Worm (Caenorhabditis elegans): Measurements from ENCODE around the gene ztf-20.

Gene ztf-20

DNA sequence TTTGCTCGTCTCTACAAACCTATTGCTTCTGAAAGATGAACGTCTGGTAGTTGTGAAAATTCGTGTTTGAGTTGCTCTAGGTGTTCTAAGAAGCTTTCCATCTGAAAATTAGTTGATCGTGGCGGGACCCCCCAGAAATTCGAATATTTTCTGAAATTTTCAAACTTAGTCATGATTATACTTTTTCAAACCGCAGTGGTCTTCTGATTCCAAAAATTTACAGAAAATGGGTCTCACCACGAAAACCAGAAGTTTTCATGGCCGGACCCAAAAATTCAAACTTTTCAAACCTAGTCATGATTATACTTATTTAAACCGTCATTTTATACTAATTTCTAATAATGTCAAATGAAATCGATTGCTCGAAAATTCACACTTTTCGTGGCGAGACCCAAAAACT, at the start of gene ztf-20:
Gene ztf-20, minus strand, starts transcription at position 101 of the 400 bp plus-strand sequence.
- TF ChIP-seq aly-1 (tag; optimal IDR thresholded peaks at IDR 0.05) (no peak), ama-1 (optimal IDR thresholded peaks at IDR 0.05) (no peak)

DNA sequence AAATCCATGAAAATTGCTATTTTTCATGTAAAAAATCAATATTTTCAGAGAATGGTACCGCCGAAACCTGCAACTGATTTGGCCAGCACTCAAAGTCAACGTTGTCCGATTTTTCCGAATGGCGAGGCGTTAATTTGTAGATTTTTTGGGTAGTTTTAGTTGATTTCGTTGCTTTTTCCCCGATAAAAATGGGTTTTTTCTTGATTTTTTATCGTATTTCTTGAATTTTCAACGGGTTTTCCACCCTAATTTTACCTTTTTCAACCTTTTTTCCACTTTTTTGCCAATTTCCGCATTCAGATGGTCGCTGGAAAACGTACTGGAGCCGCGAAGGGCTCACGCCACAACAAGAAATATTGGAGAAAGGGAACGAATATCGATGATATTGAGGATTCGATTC, 41.7 kb upstream of the ztf-20 start, which contains the start of gene Y39B6A.33:
Gene Y39B6A.33, plus strand, starts transcription at position 301 of the 400 bp plus-strand sequence.
- TF ChIP-seq flt-1 (GFP tag; IDR thresholded peaks at IDR 0.05) (no peak), hnd-1 (tag; optimal IDR thresholded peaks at IDR 0.05) (no peak), tra-4 (tag; optimal IDR thresholded peaks at IDR 0.05) (no peak)

DNA sequence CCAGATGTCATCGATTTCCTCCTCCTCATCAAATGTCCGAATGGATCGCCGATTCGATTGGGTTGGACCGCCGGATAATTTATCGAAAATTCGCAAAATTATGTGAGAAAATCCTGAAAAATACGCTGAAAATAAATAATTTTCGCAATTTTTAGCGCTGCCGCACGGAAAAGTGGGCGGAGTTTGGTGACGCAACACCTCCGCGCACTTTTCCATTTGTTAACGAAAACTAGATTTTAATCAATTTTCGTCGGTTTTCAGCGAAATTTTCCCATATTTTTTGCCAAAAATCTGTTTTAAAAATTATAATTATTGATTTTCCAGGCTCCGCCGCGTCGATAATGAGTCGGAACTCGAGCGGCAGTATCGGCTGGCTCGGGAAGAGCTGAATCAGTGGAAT, 41.0 kb upstream of the ztf-20 start, which contains the start of gene Y39B6A.34:
Gene Y39B6A.34, plus strand, starts transcription at position 3 of the 400 bp plus-strand sequence.
- TF ChIP-seq pes-1 (GFP tag; IDR thresholded peaks at IDR 0.05) (peak; percentile 59; the same call in 1 of the 2 replicates), tbx-37 (GFP tag; conservative IDR thresholded peaks at IDR 0.05) (no peak)

DNA sequence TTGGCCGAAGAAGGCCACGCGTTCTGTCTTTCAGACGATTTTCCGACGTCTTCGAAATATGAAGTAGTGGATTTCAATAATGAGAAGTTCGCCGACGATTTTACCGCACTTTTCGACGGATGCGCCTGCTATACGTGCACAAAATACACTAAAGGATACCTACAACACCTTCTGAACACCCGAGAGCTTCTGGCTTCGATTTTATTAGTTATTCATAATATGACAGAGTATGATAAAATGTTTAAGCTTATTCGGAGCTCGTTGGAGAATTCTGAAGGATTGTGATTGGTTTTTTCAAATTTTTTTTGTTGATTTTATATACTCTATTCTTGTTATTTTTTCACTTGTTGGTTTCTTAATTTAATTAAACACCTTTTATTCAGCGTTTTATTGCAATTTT, 40.6 kb upstream of the ztf-20 start:
- TF ChIP-seq ceh-13 (GFP tag; optimal IDR thresholded peaks at IDR 0.05) (no peak), ama-1 (optimal IDR thresholded peaks at IDR 0.05) (no peak), aly-1 (tag; optimal IDR thresholded peaks at IDR 0.05) (no peak)

DNA sequence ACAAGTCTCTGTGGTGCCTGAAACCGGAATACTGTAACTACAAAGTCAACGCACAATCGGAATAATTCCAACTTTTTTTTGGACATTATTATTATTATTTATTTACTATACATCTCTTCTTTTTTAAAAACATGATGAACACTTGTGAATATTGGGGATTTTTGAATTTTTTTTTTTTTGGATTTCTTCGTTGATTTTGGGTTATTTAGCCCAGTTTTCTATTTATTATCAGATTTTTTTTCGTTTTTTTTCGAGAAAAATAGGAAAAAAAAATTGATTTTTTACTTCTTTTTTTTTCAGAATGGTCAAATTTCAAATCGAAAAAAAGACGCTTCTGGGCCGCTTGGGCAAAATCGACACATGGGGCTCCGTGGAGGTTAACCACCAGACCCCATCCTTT, 38.1 kb upstream of the ztf-20 start, which contains the start of gene tgt-2:
Gene tgt-2, plus strand, starts transcription at position 301 of the 400 bp plus-strand sequence.
- TF ChIP-seq ceh-13 (GFP tag; optimal IDR thresholded peaks at IDR 0.05) (no peak), sea-1 (GFP tag; conservative IDR thresholded peaks at IDR 0.05) (no peak), ceh-36 (tag; optimal IDR thresholded peaks at IDR 0.05) (no peak), scrt-1 (GFP tag; IDR thresholded peaks at IDR 0.05) (no peak), flt-1 (GFP tag; IDR thresholded peaks at IDR 0.05) (no peak)

DNA sequence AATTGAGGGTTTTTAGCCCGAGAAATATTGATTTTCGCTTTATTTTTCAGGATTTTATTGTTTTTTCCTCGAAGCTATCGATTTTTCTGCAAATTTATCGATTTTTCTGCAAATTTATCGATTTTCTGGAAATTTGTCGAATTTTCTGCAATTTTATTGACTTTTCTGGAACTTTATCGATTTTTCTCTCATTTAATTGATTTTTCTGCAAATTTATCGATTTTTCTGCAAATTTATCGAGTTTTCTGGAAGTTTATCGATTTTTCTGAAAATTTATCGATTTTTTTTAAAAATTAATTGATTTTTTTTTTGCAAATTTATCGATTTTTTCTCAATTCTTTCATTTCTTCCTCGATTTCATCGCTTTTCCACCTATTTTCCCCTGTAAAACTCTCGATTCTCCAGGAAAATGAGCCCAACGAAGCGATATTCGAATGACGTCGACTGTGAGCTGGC, 33.6 kb upstream of the ztf-20 start, which contains the start of gene gtf-2F2:
Gene gtf-2F2, plus strand, starts transcription at position 406 of the 456 bp plus-strand sequence.
- TF ChIP-seq ama-1 (optimal IDR thresholded peaks at IDR 0.05) (no peak), sea-1 (GFP tag; conservative IDR thresholded peaks at IDR 0.05) (no peak), tbx-11 (GFP tag; IDR thresholded peaks at IDR 0.05) (no peak), aly-1 (tag; optimal IDR thresholded peaks at IDR 0.05) (no peak), tbx-37 (GFP tag; conservative IDR thresholded peaks at IDR 0.05) (no peak), hmbx-1 (tag; optimal IDR thresholded peaks at IDR 0.05) (no peak), ceh-36 (tag; optimal IDR thresholded peaks at IDR 0.05) (no peak), tra-4 (tag; optimal IDR thresholded peaks at IDR 0.05) (no peak), flt-1 (GFP tag; IDR thresholded peaks at IDR 0.05) (no peak), ets-7 (tag; optimal IDR thresholded peaks at IDR 0.05) (no peak), hnd-1 (tag; optimal IDR thresholded peaks at IDR 0.05) (no peak), ceh-13 (GFP tag; optimal IDR thresholded peaks at IDR 0.05) (no peak), hmg-4 (GFP tag; optimal IDR thresholded peaks at IDR 0.05) (no peak), pes-1 (GFP tag; IDR thresholded peaks at IDR 0.05) (no peak), scrt-1 (GFP tag; IDR thresholded peaks at IDR 0.05) (no peak), B0310.2 (tag; optimal IDR thresholded peaks at IDR 0.05) (no peak)

DNA sequence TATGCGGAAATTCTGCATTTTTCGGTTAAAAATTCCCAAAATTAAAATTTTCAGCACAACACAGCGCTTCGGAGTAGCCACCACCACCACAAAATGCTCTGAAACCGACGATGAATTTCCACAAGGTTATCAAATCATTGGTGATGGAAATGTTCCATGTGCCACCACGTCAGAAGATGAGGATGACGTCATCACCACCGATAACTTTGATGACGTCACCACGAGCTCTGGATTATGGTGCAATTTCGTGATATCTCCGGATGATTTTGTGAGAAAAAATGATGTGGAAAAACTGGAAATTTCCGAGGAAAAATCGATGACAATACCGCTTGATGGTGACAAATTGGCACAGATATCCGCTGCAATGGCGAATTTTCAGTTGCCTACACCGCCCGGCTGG, 33.0 kb upstream of the ztf-20 start:
- TF ChIP-seq pes-1 (GFP tag; IDR thresholded peaks at IDR 0.05) (no peak), flt-1 (GFP tag; IDR thresholded peaks at IDR 0.05) (no peak), B0310.2 (tag; optimal IDR thresholded peaks at IDR 0.05) (no peak), tra-4 (tag; optimal IDR thresholded peaks at IDR 0.05) (no peak), F13C5.2 (tag; optimal IDR thresholded peaks at IDR 0.05) (no peak), tbx-11 (GFP tag; IDR thresholded peaks at IDR 0.05) (no peak), aly-1 (tag; optimal IDR thresholded peaks at IDR 0.05) (no peak), ceh-13 (GFP tag; optimal IDR thresholded peaks at IDR 0.05) (no peak), ets-7 (tag; optimal IDR thresholded peaks at IDR 0.05) (no peak), hnd-1 (tag; optimal IDR thresholded peaks at IDR 0.05) (no peak), tbx-37 (GFP tag; conservative IDR thresholded peaks at IDR 0.05) (no peak), sea-1 (GFP tag; conservative IDR thresholded peaks at IDR 0.05) (no peak), ama-1 (optimal IDR thresholded peaks at IDR 0.05) (no peak), scrt-1 (GFP tag; IDR thresholded peaks at IDR 0.05) (no peak), hmbx-1 (tag; optimal IDR thresholded peaks at IDR 0.05) (no peak)

DNA sequence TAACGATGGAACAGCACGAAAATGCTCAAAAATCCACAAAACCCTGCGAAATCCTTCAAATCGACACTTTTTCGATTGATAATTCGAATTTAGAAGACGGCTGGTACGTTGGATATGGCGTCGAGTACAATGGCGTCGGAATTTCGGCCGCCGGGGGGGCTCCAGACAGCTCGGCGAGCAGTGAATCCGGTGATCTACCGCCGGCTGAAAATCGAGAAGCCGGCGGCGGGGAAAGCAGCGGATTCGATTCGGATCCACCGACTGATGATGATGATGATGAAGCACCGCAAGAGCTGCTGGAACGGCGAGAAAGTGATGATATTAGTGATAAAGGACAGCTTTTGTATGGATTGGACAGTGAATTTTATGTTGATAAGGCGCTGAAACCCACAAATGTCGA, 31.0 kb upstream of the ztf-20 start:
- TF ChIP-seq ama-1 (optimal IDR thresholded peaks at IDR 0.05), result no peak
- no peak for TF ChIP-seq hmbx-1 (tag; optimal IDR thresholded peaks at IDR 0.05)
- TF ChIP-seq B0310.2 (tag; optimal IDR thresholded peaks at IDR 0.05), result no peak
- TF ChIP-seq ceh-13 (GFP tag; optimal IDR thresholded peaks at IDR 0.05), result no peak
- no peak for TF ChIP-seq ceh-36 (tag; optimal IDR thresholded peaks at IDR 0.05)
- no peak for TF ChIP-seq tbx-37 (GFP tag; conservative IDR thresholded peaks at IDR 0.05)
- no peak for TF ChIP-seq flt-1 (GFP tag; IDR thresholded peaks at IDR 0.05)
- TF ChIP-seq ets-7 (tag; optimal IDR thresholded peaks at IDR 0.05), result no peak
- no peak for TF ChIP-seq tra-4 (tag; optimal IDR thresholded peaks at IDR 0.05)
- no peak for TF ChIP-seq scrt-1 (GFP tag; IDR thresholded peaks at IDR 0.05)
- no peak for TF ChIP-seq F13C5.2 (tag; optimal IDR thresholded peaks at IDR 0.05)
- no peak for TF ChIP-seq hmg-4 (GFP tag; optimal IDR thresholded peaks at IDR 0.05)
- TF ChIP-seq aly-1 (tag; optimal IDR thresholded peaks at IDR 0.05), result no peak
- TF ChIP-seq sea-1 (GFP tag; conservative IDR thresholded peaks at IDR 0.05), result no peak
- TF ChIP-seq pes-1 (GFP tag; IDR thresholded peaks at IDR 0.05), result no peak

All from whole organism, early embryonic.